Worm (Caenorhabditis elegans): ENCODE results near the gene B0361.11.
A peak's percentile ranks its signal among the peaks of the same experiment; 100 is the strongest.

DNA sequence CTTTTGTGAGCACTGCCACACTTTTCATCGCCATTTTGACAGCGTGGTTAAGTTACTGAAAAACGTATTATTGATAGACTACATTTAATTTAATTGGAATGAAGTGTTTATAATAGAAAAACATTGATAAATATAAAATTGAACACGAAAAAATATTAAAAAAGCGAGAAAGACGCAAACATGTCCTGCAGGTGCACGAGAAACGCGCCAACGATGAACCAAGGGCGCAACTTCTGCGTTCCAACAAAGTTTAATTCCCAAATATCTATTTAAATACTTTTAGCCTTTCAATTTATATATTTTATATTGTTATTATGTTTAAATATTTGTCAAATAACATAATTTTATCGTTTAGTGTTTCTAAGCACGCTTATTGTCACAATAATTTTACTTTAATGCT, 43.3 kb upstream of the B0361.11 start, which contains the start of gene ndus-8:
- TF ChIP-seq elt-2 (tag; optimal IDR thresholded peaks at IDR 0.05) (peak; percentile 32), ztf-4 (tag; optimal IDR thresholded peaks at IDR 0.05) (no peak), fkh-10 (GFP tag; optimal IDR thresholded peaks at IDR 0.05) (no peak), nhr-43 (tag; optimal IDR thresholded peaks at IDR 0.05; ENCODE audit: poor library complexity, severe bottlenecking) (peak; percentile 44), egl-5 (tag; optimal IDR thresholded peaks at IDR 0.05) (peak; percentile 5), elt-1 (tag; optimal IDR thresholded peaks at IDR 0.05) (no peak), nhr-77 (tag; optimal IDR thresholded peaks at IDR 0.05) (no peak), nhr-12 (tag; optimal IDR thresholded peaks at IDR 0.05) (no peak), elt-3 (tag; optimal IDR thresholded peaks at IDR 0.05) (no peak), tbx-2 (tag; optimal IDR thresholded peaks at IDR 0.05) (no peak)

All from whole organism, L3 larva.